Worm (Caenorhabditis elegans) whole organism, L3 larva: ENCODE measurements around the gene srj-57.

Experiments used
- R02D3.7 ChIP-seq: fragments of 150-350 bp; optimal IDR thresholded peaks from 2 replicates; lab custom pipeline; 2014; ENCODE audit warnings: missing biosample characterization, missing genetic modification characterization
- egl-27 ChIP-seq: sonication (generic microtip); optimal IDR thresholded peaks from 4 replicates; lab custom pipeline; 2017; ENCODE audit warnings: missing biosample characterization, missing genetic modification reagents, missing genetic modification characterization
- fkh-10 ChIP-seq: sonication (generic microtip); optimal IDR thresholded peaks from 2 replicates; lab custom pipeline; 2017; ENCODE audit warnings: missing biosample characterization, missing genetic modification reagents, missing genetic modification characterization
- nhr-77 ChIP-seq: fragments of 150-350 bp; optimal IDR thresholded peaks from 2 replicates; lab custom pipeline; 2014; ENCODE audit warnings: missing biosample characterization, missing genetic modification characterization
- snpc-4 ChIP-seq: fragments of 150-350 bp; optimal IDR thresholded peaks from 2 replicates; lab custom pipeline; 2014; ENCODE audit warnings: missing biosample characterization, missing genetic modification characterization
- ztf-11 ChIP-seq: fragments of 150-350 bp; optimal IDR thresholded peaks from 2 replicates; lab custom pipeline; 2014; ENCODE audit warnings: missing biosample characterization, missing genetic modification characterization

ce11 chrV:2876188-2876831, 20.9 kb upstream of the srj-57 start:
- no peak for TF ChIP-seq nhr-77 (tag; lab: Kevin White, UChicago)
- TF ChIP-seq egl-27 (tag; lab: Kevin White, UChicago) = no peak
- no peak for TF ChIP-seq ztf-11 (tag; lab: Kevin White, UChicago)
- TF ChIP-seq snpc-4 (tag; lab: Kevin White, UChicago) = no peak
- TF ChIP-seq fkh-10 (GFP tag; lab: Kevin White, UChicago) = no peak
- no peak for TF ChIP-seq R02D3.7 (tag; lab: Kevin White, UChicago)
